Fruit fly (Drosophila melanogaster): ENCODE results near the gene tgo.

The tgo gene

dm6 chr3R:9048466-9049072 lies 28.7 kb upstream of the tgo start, which contains the start of gene Mst85C:
Gene Mst85C (plus strand): TSS chr3R:9048645.
- TF ChIP-seq gsb (GFP tag; IDR thresholded peaks at IDR 0.05), result no peak
- no peak for TF ChIP-seq TFAM (GFP tag; optimal IDR thresholded peaks at IDR 0.05)
- no peak for TF ChIP-seq Hmx (GFP tag; optimal IDR thresholded peaks at IDR 0.05)
- peak; percentile 20 for TF ChIP-seq Blimp-1 (GFP tag; optimal IDR thresholded peaks at IDR 0.05)
- no peak for TF ChIP-seq tup (GFP tag; optimal IDR thresholded peaks at IDR 0.05)
- TF ChIP-seq lab (GFP tag; optimal IDR thresholded peaks at IDR 0.05), result no peak
- TF ChIP-seq dpn (GFP tag; optimal IDR thresholded peaks at IDR 0.05), result no peak
- TF ChIP-seq ERR (GFP tag; optimal IDR thresholded peaks at IDR 0.05), result no peak
- TF ChIP-seq CG16779 (GFP tag; IDR thresholded peaks at IDR 0.05), result no peak
- TF ChIP-seq CG17361 (GFP tag; IDR thresholded peaks at IDR 0.05), result no peak
- TF ChIP-seq CG1647 (GFP tag; optimal IDR thresholded peaks at IDR 0.05), result no peak
- no peak for TF ChIP-seq sqz (GFP tag; optimal IDR thresholded peaks at IDR 0.05)
- TF ChIP-seq CG15514 (GFP tag; optimal IDR thresholded peaks at IDR 0.05), result no peak
- no peak for TF ChIP-seq CG9797 (GFP tag; optimal IDR thresholded peaks at IDR 0.05)
- peak; percentile 21 for TF ChIP-seq nau (GFP tag; optimal IDR thresholded peaks at IDR 0.05)
- no peak for TF ChIP-seq MBD-R2 (GFP tag; IDR thresholded peaks at IDR 0.05)
- no peak for TF ChIP-seq Gug (GFP tag; IDR thresholded peaks at IDR 0.05)
- no peak for TF ChIP-seq CG2678 (tag; optimal IDR thresholded peaks at IDR 0.05)
- TF ChIP-seq CG13424 (tag; optimal IDR thresholded peaks at IDR 0.05), result no peak
- no peak for TF ChIP-seq CG12104 (GFP tag; optimal IDR thresholded peaks at IDR 0.05)
- TF ChIP-seq mirr (GFP tag; optimal IDR thresholded peaks at IDR 0.05), result peak; percentile 33
- no peak for TF ChIP-seq NC2β (GFP tag; optimal IDR thresholded peaks at IDR 0.05)
- no peak for TF ChIP-seq Hr51 (GFP tag; optimal IDR thresholded peaks at IDR 0.05)
- TF ChIP-seq CG1529 (GFP tag; optimal IDR thresholded peaks at IDR 0.05), result no peak
- no peak for TF ChIP-seq Max (GFP tag; optimal IDR thresholded peaks at IDR 0.05)
- no peak for TF ChIP-seq CG11504 (tag; optimal IDR thresholded peaks at IDR 0.05)
- TF ChIP-seq CG4707 (GFP tag; optimal IDR thresholded peaks at IDR 0.05), result peak; percentile 20
- TF ChIP-seq Six4 (GFP tag; optimal IDR thresholded peaks at IDR 0.05), result no peak
- no peak for TF ChIP-seq CG42726 (GFP tag; IDR thresholded peaks at IDR 0.05; ENCODE audit: partially characterized antibody)
- no peak for TF ChIP-seq CG7963 (GFP tag; IDR thresholded peaks at IDR 0.05; ENCODE audit: partially characterized antibody)
- TF ChIP-seq CG11696 (GFP tag; IDR thresholded peaks at IDR 0.05), result no peak
- TF ChIP-seq br (optimal IDR thresholded peaks at IDR 0.05), result no peak
- TF ChIP-seq CG9437 (GFP tag; optimal IDR thresholded peaks at IDR 0.05), result peak; percentile 61
- TF ChIP-seq insv (GFP tag; optimal IDR thresholded peaks at IDR 0.05), result no peak
- no peak for TF ChIP-seq CG3163 (GFP tag; optimal IDR thresholded peaks at IDR 0.05)
- TF ChIP-seq Usf (GFP tag; optimal IDR thresholded peaks at IDR 0.05), result no peak
- no peak for TF ChIP-seq ash1 (GFP tag; optimal IDR thresholded peaks at IDR 0.05)
- TF ChIP-seq bowl (GFP tag; IDR thresholded peaks at IDR 0.05), result no peak
- TF ChIP-seq dmrt99B (tag; optimal IDR thresholded peaks at IDR 0.05), result no peak
- TF ChIP-seq HLH54F (GFP tag; optimal IDR thresholded peaks at IDR 0.05), result no peak
- peak; percentile 15 for TF ChIP-seq YL-1 (GFP tag; optimal IDR thresholded peaks at IDR 0.05)
- TF ChIP-seq Gsc (GFP tag; IDR thresholded peaks at IDR 0.05), result no peak
- no peak for TF ChIP-seq Doc3 (GFP tag; IDR thresholded peaks at IDR 0.05; ENCODE audit: partially characterized antibody)
- peak; percentile 73 for TF ChIP-seq Med (GFP tag)
- TF ChIP-seq CG8944 (GFP tag; optimal IDR thresholded peaks at IDR 0.05), result no peak
- no peak for TF ChIP-seq Ada2b (GFP tag; IDR thresholded peaks at IDR 0.05)
- TF ChIP-seq Ssrp (tag; optimal IDR thresholded peaks at IDR 0.05), result no peak
- no peak for TF ChIP-seq CG10543 (GFP tag; optimal IDR thresholded peaks at IDR 0.05)
- TF ChIP-seq CG12071 (GFP tag; optimal IDR thresholded peaks at IDR 0.05), result no peak
- TF ChIP-seq usp (GFP tag; optimal IDR thresholded peaks at IDR 0.05), result no peak
- no peak for TF ChIP-seq CG1024 (GFP tag; IDR thresholded peaks at IDR 0.05)

All from whole organism, embryonic.